Fruit fly (Drosophila melanogaster): Measurements from ENCODE around the gene Abd-B.
A peak's percentile ranks its signal among the peaks of the same experiment; 100 is the strongest.
"Not testable (repeated sequence)": the region's sequence is repeated elsewhere in the genome, so short reads cannot be mapped to it uniquely, and the experiment has no call there.

The Abd-B gene

dm6 chr3R:16988514-16988913 is 16.5 kb upstream of the Abd-B start, which contains the start of gene MESK4:
Gene MESK4, plus strand, starts transcription at chr3R:16988814.
- not testable (repeated sequence) for TF ChIP-seq trem (tag; optimal IDR thresholded peaks at IDR 0.05); Gsc (GFP tag; IDR thresholded peaks at IDR 0.05); psq (GFP tag; optimal IDR thresholded peaks at IDR 0.05)

dm6 chr3R:16987924-16988298 is 15.9 kb upstream of the Abd-B start:
- TF ChIP-seq dpn (GFP tag; optimal IDR thresholded peaks at IDR 0.05) (peak in 1 of 2 experiments; percentile 10), CG2120 (GFP tag; optimal IDR thresholded peaks at IDR 0.05) (peak; percentile 2), sqz (GFP tag; optimal IDR thresholded peaks at IDR 0.05) (no peak), Xbp1 (GFP tag; optimal IDR thresholded peaks at IDR 0.05) (peak; percentile 15), CG11504 (tag; optimal IDR thresholded peaks at IDR 0.05) (peak; percentile 11), grau (tag; optimal IDR thresholded peaks at IDR 0.05) (peak; percentile 81), Pdp1 (GFP tag; optimal IDR thresholded peaks at IDR 0.05) (peak in 1 of 2 experiments; percentile 44), Trl (optimal IDR thresholded peaks at IDR 0.05) (peak in 1 of 2 experiments; percentile 20), Trl (GFP tag; optimal IDR thresholded peaks at IDR 0.05) (no peak), unpg (GFP tag; optimal IDR thresholded peaks at IDR 0.05) (peak; percentile 33), CG17359 (tag; optimal IDR thresholded peaks at IDR 0.05) (no peak), CG16813 (GFP tag; IDR thresholded peaks at IDR 0.05; ENCODE audit: partially characterized antibody) (no peak), gem (tag; optimal IDR thresholded peaks at IDR 0.05) (peak; percentile 36), CG13775 (GFP tag; optimal IDR thresholded peaks at IDR 0.05) (no peak), CG10959 (GFP tag; IDR thresholded peaks at IDR 0.05) (no peak), Oli (tag; optimal IDR thresholded peaks at IDR 0.05) (peak; percentile 21), CG15269 (tag; optimal IDR thresholded peaks at IDR 0.05) (peak; percentile 24), CG4282 (GFP tag; optimal IDR thresholded peaks at IDR 0.05) (no peak), CG8765 (GFP tag; IDR thresholded peaks at IDR 0.05) (no peak), Eip74EF (GFP tag; optimal IDR thresholded peaks at IDR 0.05) (peak in 1 of 2 experiments; percentile 39), CG2678 (tag; optimal IDR thresholded peaks at IDR 0.05) (peak; percentile 8), yki (optimal IDR thresholded peaks at IDR 0.05) (no peak), CG1603 (tag; optimal IDR thresholded peaks at IDR 0.05) (peak; percentile 39), dmrt99B (tag; optimal IDR thresholded peaks at IDR 0.05) (peak; percentile 7), Hr51 (GFP tag; optimal IDR thresholded peaks at IDR 0.05) (peak in 1 of 2 experiments; percentile 26), Vsx1 (GFP tag; optimal IDR thresholded peaks at IDR 0.05) (peak; percentile 23), Sox102F (GFP tag; optimal IDR thresholded peaks at IDR 0.05) (peak; percentile 11), ATbp (GFP tag; optimal IDR thresholded peaks at IDR 0.05) (peak; percentile 10), ase (GFP tag; IDR thresholded peaks at IDR 0.05) (no peak), CG4424 (GFP tag; optimal IDR thresholded peaks at IDR 0.05) (peak; percentile 8), danr (GFP tag; IDR thresholded peaks at IDR 0.05) (no peak)

DNA sequence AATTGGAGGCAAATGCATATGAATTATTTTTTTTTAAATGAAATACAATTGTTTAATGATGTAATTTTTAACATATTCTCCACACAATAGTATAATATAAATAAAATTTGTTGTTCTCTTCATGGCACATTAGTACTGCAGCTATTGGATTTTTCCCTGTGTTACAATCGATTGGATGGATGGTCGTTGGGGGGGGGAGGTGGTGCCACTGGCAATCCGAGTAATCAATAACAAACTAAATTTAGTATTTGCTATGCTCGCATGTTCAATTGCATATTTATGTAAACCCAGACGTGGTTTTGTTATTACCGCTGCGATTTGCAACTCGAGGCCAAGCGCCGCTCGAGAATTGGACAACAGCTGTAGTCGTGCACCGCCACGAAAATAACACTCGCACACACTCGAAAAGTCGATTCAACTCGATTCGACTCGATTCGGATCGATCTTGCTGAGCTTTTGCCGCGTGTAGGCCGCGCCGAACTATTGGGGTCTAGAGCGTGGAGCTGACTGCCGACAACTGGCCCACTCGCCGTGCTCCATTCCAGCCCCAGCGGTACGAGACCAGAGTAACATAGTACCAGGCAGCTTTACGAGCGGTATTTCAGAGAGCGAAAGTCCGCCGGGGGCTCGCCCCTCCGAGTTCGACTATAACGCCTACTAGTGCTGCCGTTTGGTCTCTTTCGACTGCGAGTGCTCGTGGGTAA is 15.3 kb upstream of the Abd-B start, which contains the start of gene CG18622:
CG18622 (minus strand) TSS at position 513 of the 704 bp plus-strand sequence.
- TF ChIP-seq slbo (GFP tag; IDR thresholded peaks at IDR 0.05) (0 out of 2 replicates have a peak, but pooled peaks have one; percentile 2), D (optimal IDR thresholded peaks at IDR 0.05) (peak; percentile 1), D (GFP tag; optimal IDR thresholded peaks at IDR 0.05) (no peak), CG10366 (GFP tag; IDR thresholded peaks at IDR 0.05) (no peak), CG34376 (GFP tag; optimal IDR thresholded peaks at IDR 0.05) (peak; percentile 67), nerfin-2 (GFP tag; IDR thresholded peaks at IDR 0.05; ENCODE audit: partially characterized antibody) (0 out of 2 replicates have a peak, but pooled peaks have one; percentile 19), oc (tag; optimal IDR thresholded peaks at IDR 0.05) (peak; percentile 34), Hsf (GFP tag; optimal IDR thresholded peaks at IDR 0.05) (no peak), CG8290 (GFP tag; optimal IDR thresholded peaks at IDR 0.05) (no peak), CG8290 (tag; optimal IDR thresholded peaks at IDR 0.05) (peak in 1 of 2 experiments; percentile 49), rib (GFP tag; IDR thresholded peaks at IDR 0.05) (peak; percentile 64; the same call in 1 of the 2 replicates), CG3407 (GFP tag; optimal IDR thresholded peaks at IDR 0.05) (peak; percentile 4), chm (GFP tag; IDR thresholded peaks at IDR 0.05) (peak; percentile 45; the same call in 1 of the 2 replicates), Deaf1 (tag; optimal IDR thresholded peaks at IDR 0.05) (peak; percentile 88), ato (GFP tag; IDR thresholded peaks at IDR 0.05; ENCODE audit: partially characterized antibody) (no peak)

Measured in whole organism, embryonic.